Worm (Caenorhabditis elegans) whole organism, late embryonic: ENCODE results near the gene eol-1.

Source experiments
- K02D7.2 ChIP-seq: sonication (generic microtip); optimal IDR thresholded peaks from 2 replicates; lab custom pipeline; 2017; ENCODE audit warnings: mild to moderate bottlenecking, missing genetic modification characterization, missing compliant biosample characterization
- ceh-14 ChIP-seq: sonication (generic microtip); optimal IDR thresholded peaks from 2 replicates; lab custom pipeline; 2016; ENCODE audit warnings: missing genotype, missing genetic modification characterization, missing compliant biosample characterization
- ceh-2 ChIP-seq: sonication (generic microtip); optimal IDR thresholded peaks from 2 replicates; lab custom pipeline; 2016; ENCODE audit warnings: missing genotype, missing genetic modification characterization, missing compliant biosample characterization
- ceh-22 ChIP-seq: sonication (generic microtip); optimal IDR thresholded peaks from 2 replicates; lab custom pipeline; 2017; ENCODE audit warnings: missing biosample characterization, missing genetic modification characterization
- ceh-24 ChIP-seq: sonication (generic microtip); optimal IDR thresholded peaks from 2 replicates; lab custom pipeline; 2016; ENCODE audit warnings: mild to moderate bottlenecking, missing genetic modification characterization, missing compliant biosample characterization
- ceh-30 ChIP-seq: fragments of 150-350 bp; optimal IDR thresholded peaks from 2 replicates; lab custom pipeline; 2014; ENCODE audit warnings: missing biosample characterization, missing genetic modification characterization
- ceh-34 ChIP-seq: sonication (generic microtip); optimal IDR thresholded peaks from 2 replicates; lab custom pipeline; 2016; ENCODE audit warnings: mild to moderate bottlenecking, missing genetic modification characterization, missing compliant biosample characterization
- ceh-45 ChIP-seq: fragments of 200-800 bp; sonication (Bioruptor generic); IDR thresholded peaks from 2 replicates; pipeline ENCODE4 v1.3.6; 2022; ENCODE audit warnings: missing genetic modification reagents, missing genetic modification characterization, missing compliant biosample characterization
- ceh-48 ChIP-seq: sonication (generic microtip); optimal IDR thresholded peaks from 2 replicates; lab custom pipeline; 2016; ENCODE audit warnings: missing genetic modification characterization, inconsistent platforms, missing compliant biosample characterization
- ceh-9 ChIP-seq: sonication (generic microtip); optimal IDR thresholded peaks from 2 replicates; lab custom pipeline; 2016; ENCODE audit warnings: mild to moderate bottlenecking, missing genetic modification characterization, inconsistent platforms, missing compliant biosample characterization
- che-1 ChIP-seq: sonication (generic microtip); optimal IDR thresholded peaks from 2 replicates; lab custom pipeline; 2016; ENCODE audit warnings: mild to moderate bottlenecking, missing genetic modification characterization, missing compliant biosample characterization
- dmd-4 ChIP-seq: sonication (generic microtip); optimal IDR thresholded peaks from 2 replicates; lab custom pipeline; 2016; ENCODE audit warnings: borderline replicate concordance, missing genetic modification characterization, missing compliant biosample characterization
- dve-1 ChIP-seq: sonication (generic microtip); optimal IDR thresholded peaks from 2 replicates; lab custom pipeline; 2017; ENCODE audit warnings: antibody characterized with exemption, mild to moderate bottlenecking, missing genetic modification characterization, missing compliant biosample characterization
- elt-2 ChIP-seq: sonication (generic microtip); optimal IDR thresholded peaks from 2 replicates; lab custom pipeline; 2016; ENCODE audit warnings: missing genetic modification reagents, missing genetic modification characterization, missing compliant biosample characterization
- ets-4 ChIP-seq: sonication (generic microtip); optimal IDR thresholded peaks from 2 replicates; lab custom pipeline; 2016; ENCODE audit warnings: missing genetic modification characterization, missing compliant biosample characterization
- fax-1 ChIP-seq: sonication (generic microtip); optimal IDR thresholded peaks from 2 replicates; lab custom pipeline; 2016; ENCODE audit warnings: missing genotype, missing genetic modification characterization, missing compliant biosample characterization
- fkh-6 ChIP-seq: sonication (generic microtip); optimal IDR thresholded peaks from 2 replicates; lab custom pipeline; 2016; ENCODE audit warnings: missing genetic modification characterization, missing compliant biosample characterization
- hlh-15 ChIP-seq: sonication (generic microtip); optimal IDR thresholded peaks from 2 replicates; lab custom pipeline; 2016; ENCODE audit warnings: missing genetic modification characterization, missing compliant biosample characterization
- hlh-30 ChIP-seq: sonication (generic microtip); optimal IDR thresholded peaks from 2 replicates; lab custom pipeline; 2017; ENCODE audit warnings: antibody characterized with exemption, missing genetic modification characterization, missing compliant biosample characterization; ENCODE audit not compliant: insufficient read depth
- hlh-6 ChIP-seq: sonication (generic microtip); optimal IDR thresholded peaks from 2 replicates; lab custom pipeline; 2016; ENCODE audit warnings: missing genotype, missing genetic modification characterization, missing compliant biosample characterization
- madf-2 ChIP-seq: sonication (generic microtip); optimal IDR thresholded peaks from 2 replicates; lab custom pipeline; 2017; ENCODE audit warnings: missing genetic modification characterization, missing compliant biosample characterization
- nfya-1 ChIP-seq: sonication (generic microtip); optimal IDR thresholded peaks from 2 replicates; lab custom pipeline; 2017; ENCODE audit warnings: missing genetic modification characterization, mild to moderate bottlenecking, missing compliant biosample characterization, antibody characterized with exemption, moderate library complexity
- nhr-11 ChIP-seq: fragments of 150-350 bp; optimal IDR thresholded peaks from 2 replicates; lab custom pipeline; 2014; ENCODE audit warnings: missing biosample characterization, missing genetic modification characterization
- nhr-232 ChIP-seq: sonication (generic microtip); optimal IDR thresholded peaks from 2 replicates; lab custom pipeline; 2016; ENCODE audit warnings: missing genetic modification characterization, missing compliant biosample characterization
- odd-2 ChIP-seq: sonication (generic microtip); optimal IDR thresholded peaks from 2 replicates; lab custom pipeline; 2017; ENCODE audit warnings: antibody characterized with exemption, mild to moderate bottlenecking, missing genetic modification characterization, missing compliant biosample characterization
- pha-2 ChIP-seq: sonication (generic microtip); optimal IDR thresholded peaks from 2 replicates; lab custom pipeline; 2017; ENCODE audit warnings: mild to moderate bottlenecking, missing genetic modification characterization, missing compliant biosample characterization
- pqm-1 ChIP-seq: sonication (generic microtip); optimal IDR thresholded peaks from 2 replicates; lab custom pipeline; 2016; ENCODE audit warnings: missing genetic modification characterization, missing compliant biosample characterization
- pros-1 ChIP-seq: fragments of 150-350 bp; optimal IDR thresholded peaks from 2 replicates; lab custom pipeline; 2014; ENCODE audit warnings: missing biosample characterization, missing genetic modification reagents, missing genetic modification characterization
- rnt-1 ChIP-seq: sonication (generic microtip); optimal IDR thresholded peaks from 2 replicates; lab custom pipeline; 2016; ENCODE audit warnings: missing genetic modification characterization, missing compliant biosample characterization
- sdc-2 ChIP-seq: sonication (generic microtip); optimal IDR thresholded peaks from 2 replicates; lab custom pipeline; 2016; ENCODE audit warnings: missing genotype, missing genetic modification characterization, missing compliant biosample characterization
- sox-2 ChIP-seq: fragments of 200-800 bp; sonication (Bioruptor generic); IDR thresholded peaks from 2 replicates; pipeline ENCODE4 v1.3.6; 2022; ENCODE audit warnings: missing genetic modification reagents, missing genetic modification characterization, missing compliant biosample characterization
- syd-9 ChIP-seq: sonication (generic microtip); optimal IDR thresholded peaks from 2 replicates; lab custom pipeline; 2016; ENCODE audit warnings: mild to moderate bottlenecking, missing genetic modification characterization, moderate library complexity, missing compliant biosample characterization
- tbx-2 ChIP-seq: sonication (generic microtip); optimal IDR thresholded peaks from 2 replicates; lab custom pipeline; 2016; ENCODE audit warnings: missing genetic modification characterization, missing compliant biosample characterization
- ttx-3 ChIP-seq: sonication (generic microtip); optimal IDR thresholded peaks from 2 replicates; lab custom pipeline; 2016; ENCODE audit warnings: missing genetic modification reagents, missing genetic modification characterization, missing compliant biosample characterization
- unc-55 ChIP-seq: sonication (generic microtip); optimal IDR thresholded peaks from 2 replicates; lab custom pipeline; 2017; ENCODE audit warnings: missing biosample characterization, missing genetic modification reagents, missing genetic modification characterization
- unc-86 ChIP-seq: sonication (generic microtip); optimal IDR thresholded peaks from 2 replicates; lab custom pipeline; 2016; ENCODE audit warnings: missing genetic modification characterization, missing compliant biosample characterization
- ztf-16 ChIP-seq: sonication (generic microtip); optimal IDR thresholded peaks from 2 replicates; lab custom pipeline; 2017; ENCODE audit warnings: missing genetic modification characterization, missing compliant biosample characterization

The eol-1 gene

ce11 chrV:13958247-13958646, 22.5 kb downstream of the eol-1 start, which contains the start of gene R10D12.10:
R10D12.10 (minus strand) TSS chrV:13958347.
- TF ChIP-seq ceh-24 (tag; lab: Kevin White, UChicago) (no peak), ttx-3 (no peak), unc-55 (no peak), ceh-2 (no peak), madf-2 (tag; lab: Kevin White, UChicago) (no peak), dve-1 (no peak), fkh-6 (tag; lab: Kevin White, UChicago) (no peak)

- TF ChIP-seq hlh-30 (tag; lab: Kevin White, UChicago) (no peak), sox-2 (no peak), ceh-14 (tag; lab: Kevin White, UChicago) (no peak), tbx-2 (tag; lab: Kevin White, UChicago) (no peak), fax-1 (tag; lab: Kevin White, UChicago) (no peak), odd-2 (tag; lab: Kevin White, UChicago) (no peak), ceh-45 (no peak), hlh-15 (no peak)
Observed at ce11 chrV:13957691-13958090, 23.0 kb downstream of the eol-1 start.

ce11 chrV:13955370-13956089, 25.2 kb downstream of the eol-1 start:
- TF ChIP-seq ceh-34 (tag; lab: Kevin White, UChicago) (no peak), ceh-2 (no peak), ceh-9 (tag; lab: Kevin White, UChicago) (no peak), nhr-232 (tag; lab: Kevin White, UChicago) (no peak), ceh-30 (tag; lab: Kevin White, UChicago) (no peak), rnt-1 (tag; lab: Kevin White, UChicago) (no peak), odd-2 (tag; lab: Kevin White, UChicago) (no peak), unc-86 (tag; lab: Kevin White, UChicago) (no peak), pha-2 (tag; lab: Kevin White, UChicago) (no peak), ceh-48 (tag; lab: Kevin White, UChicago) (no peak), elt-2 (tag; lab: Kevin White, UChicago) (no peak), dmd-4 (no peak)
- TF ChIP-seq, all 69 proteins: peak for 0

- TF ChIP-seq sdc-2 (tag; lab: Kevin White, UChicago) (no peak), nhr-11 (no peak), ztf-16 (tag; lab: Kevin White, UChicago) (no peak), madf-2 (tag; lab: Kevin White, UChicago) (no peak)
Observed at ce11 chrV:13954056-13954455, 26.7 kb downstream of the eol-1 start, which contains the start of gene swt-6. swt-6 (plus strand) TSS chrV:13954356.

ce11 chrV:13953191-13953590, 27.5 kb downstream of the eol-1 start, which contains the start of gene R10D12.8:
R10D12.8 (minus strand) TSS chrV:13953291.
- TF ChIP-seq elt-2 (tag; lab: Kevin White, UChicago) (no peak), hlh-30 (tag; lab: Kevin White, UChicago) (no peak), pha-2 (tag; lab: Kevin White, UChicago) (no peak), hlh-6 (tag; lab: Kevin White, UChicago) (no peak), ceh-2 (no peak), ceh-9 (tag; lab: Kevin White, UChicago) (no peak), pros-1 (tag; lab: Kevin White, UChicago) (no peak), fax-1 (tag; lab: Kevin White, UChicago) (no peak), ztf-16 (tag; lab: Kevin White, UChicago) (no peak), K02D7.2 (tag; lab: Kevin White, UChicago) (no peak), ceh-14 (tag; lab: Kevin White, UChicago) (no peak), unc-55 (no peak), syd-9 (no peak), nfya-1 (no peak), ets-4 (tag; lab: Kevin White, UChicago) (no peak), unc-86 (tag; lab: Kevin White, UChicago) (no peak), pqm-1 (no peak), madf-2 (tag; lab: Kevin White, UChicago) (no peak), che-1 (no peak), ceh-22 (tag; lab: Kevin White, UChicago) (no peak)
- TF ChIP-seq, all 69 proteins: peak for 0
